Worm (Caenorhabditis elegans): ENCODE data around the gene zfp-2.

zfp-2 gene

DNA sequence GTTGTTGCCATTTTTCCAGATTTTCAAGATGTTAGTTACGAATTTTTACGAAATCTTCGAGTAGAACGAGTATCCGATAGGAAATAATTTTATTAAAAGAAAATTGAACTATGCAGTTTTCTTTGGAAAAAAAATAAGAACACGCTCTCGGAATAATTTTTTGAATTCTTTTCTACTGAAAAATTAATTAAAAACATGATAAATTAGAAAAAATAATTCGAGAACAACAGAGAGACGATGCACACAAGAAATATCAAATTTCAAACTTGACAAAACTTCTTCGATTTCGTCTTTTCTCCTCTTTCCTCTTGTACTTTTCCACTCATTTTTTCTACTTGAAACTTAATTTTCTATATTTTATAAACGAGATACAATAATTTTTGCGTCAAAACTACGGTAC is 2.5 kb downstream of the zfp-2 start, which contains the start of gene F35H8.4:
F35H8.4 (minus strand) TSS at position 101 of the 400 bp plus-strand sequence.
- TF ChIP-seq swsn-7 (tag; optimal IDR thresholded peaks at IDR 0.05) (no peak), efl-1 (optimal IDR thresholded peaks at IDR 0.05) (no peak), efl-1 (GFP tag; optimal IDR thresholded peaks at IDR 0.05 in 1 of 2) (peak in 1 of 2 experiments; percentile 55)

DNA sequence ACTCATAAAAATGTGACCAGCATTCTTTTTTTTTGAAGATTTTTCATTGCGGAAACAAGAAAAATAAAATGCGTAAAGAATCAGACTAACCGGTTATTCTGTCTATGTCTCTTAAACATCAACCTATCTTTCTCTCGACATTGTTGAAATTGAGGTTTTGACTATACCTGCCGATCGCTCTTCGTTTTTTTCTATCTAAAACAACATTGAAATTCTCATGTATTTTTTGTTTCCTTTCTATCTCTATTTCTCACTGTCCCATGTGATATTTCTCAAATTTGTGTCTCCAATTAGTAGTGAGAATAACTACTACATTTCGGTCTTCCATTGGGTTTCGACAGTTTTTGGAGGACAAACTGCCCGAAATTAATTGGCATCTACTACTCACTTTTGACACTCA is 3.4 kb downstream of the zfp-2 start:
- TF ChIP-seq hlh-17 (GFP tag; optimal IDR thresholded peaks at IDR 0.05; ENCODE audit: borderline replicate concordance) = no peak
- no peak for TF ChIP-seq isw-1 (GFP tag; IDR thresholded peaks at IDR 0.05)
- no peak for TF ChIP-seq lin-13 (GFP tag; optimal IDR thresholded peaks at IDR 0.05)
- no peak for TF ChIP-seq lin-39 (tag; optimal IDR thresholded peaks at IDR 0.05)
- TF ChIP-seq mep-1 (tag; optimal IDR thresholded peaks at IDR 0.05) = peak; percentile 47
- no peak for TF ChIP-seq unc-62 (GFP tag; optimal IDR thresholded peaks at IDR 0.05)
- TF ChIP-seq unc-98 (GFP tag; IDR thresholded peaks at IDR 0.05) = no peak
- TF ChIP-seq grh-1 (GFP tag; IDR thresholded peaks at IDR 0.05) = peak; percentile 73
- no peak for TF ChIP-seq efl-1 (optimal IDR thresholded peaks at IDR 0.05)
- peak in 1 of 2 experiments; percentile 56 for TF ChIP-seq efl-1 (GFP tag; optimal IDR thresholded peaks at IDR 0.05 in 1 of 2)
- no peak for TF ChIP-seq nhr-47 (tag; optimal IDR thresholded peaks at IDR 0.05)
- no peak for TF ChIP-seq C04F5.9 (tag; optimal IDR thresholded peaks at IDR 0.05)
- no peak for TF ChIP-seq aha-1 (tag; optimal IDR thresholded peaks at IDR 0.05)
- TF ChIP-seq tbx-2 (tag; optimal IDR thresholded peaks at IDR 0.05) = peak; percentile 12
- TF ChIP-seq swsn-7 (tag; optimal IDR thresholded peaks at IDR 0.05) = no peak
- TF ChIP-seq ces-1 (GFP tag; optimal IDR thresholded peaks at IDR 0.05) = no peak
- TF ChIP-seq nhr-20 (tag; optimal IDR thresholded peaks at IDR 0.05) = peak; percentile 69
- no peak for TF ChIP-seq nhr-237 (tag; optimal IDR thresholded peaks at IDR 0.05)
- TF ChIP-seq alr-1 (tag; optimal IDR thresholded peaks at IDR 0.05; ENCODE audit: borderline replicate concordance) = no peak
- TF ChIP-seq lsy-2 (tag; optimal IDR thresholded peaks at IDR 0.05) = peak; percentile 22 to 36
- peak in 1 of 2 experiments; percentile 36 for TF ChIP-seq lin-35 (GFP tag; optimal IDR thresholded peaks at IDR 0.05)
- no peak for TF ChIP-seq aly-2 (tag; optimal IDR thresholded peaks at IDR 0.05)
- TF ChIP-seq unc-30 (tag; optimal IDR thresholded peaks at IDR 0.05) = no peak
- TF ChIP-seq lir-3 (tag; optimal IDR thresholded peaks at IDR 0.05; ENCODE audit: poor library complexity) = no peak
- TF ChIP-seq elt-3 (tag; optimal IDR thresholded peaks at IDR 0.05) = peak in 2 of 6 experiments; percentile 9 to 34
- no peak for TF ChIP-seq pqm-1 (tag; optimal IDR thresholded peaks at IDR 0.05)
- no peak for TF ChIP-seq Y116A8C.19 (tag; optimal IDR thresholded peaks at IDR 0.05; ENCODE audit: borderline replicate concordance)
- no peak for TF ChIP-seq egl-27 (tag; optimal IDR thresholded peaks at IDR 0.05)
- TF ChIP-seq snu-23 (GFP tag; optimal IDR thresholded peaks at IDR 0.05) = peak; percentile 60
- TF ChIP-seq fkh-10 (GFP tag; optimal IDR thresholded peaks at IDR 0.05) = no peak
- TF ChIP-seq F16B12.6 (tag; optimal IDR thresholded peaks at IDR 0.05) = no peak
- no peak for TF ChIP-seq sptf-1 (tag; optimal IDR thresholded peaks at IDR 0.05)
- no peak for TF ChIP-seq C34B4.2 (tag; optimal IDR thresholded peaks at IDR 0.05)
- peak; percentile 47 for TF ChIP-seq nhr-71 (tag; optimal IDR thresholded peaks at IDR 0.05)
- TF ChIP-seq fkh-8 (tag; optimal IDR thresholded peaks at IDR 0.05) = no peak
- TF ChIP-seq nhr-84 (tag; optimal IDR thresholded peaks at IDR 0.05) = no peak
- TF ChIP-seq nhr-90 (tag; optimal IDR thresholded peaks at IDR 0.05; ENCODE audit: poor library complexity) = no peak
- peak; percentile 15 for TF ChIP-seq blmp-1 (tag; optimal IDR thresholded peaks at IDR 0.05)
- no peak for TF ChIP-seq unc-86 (tag; optimal IDR thresholded peaks at IDR 0.05)
- TF ChIP-seq lin-14 (GFP tag; optimal IDR thresholded peaks at IDR 0.05) = peak; percentile 72
- no peak for TF ChIP-seq nhr-28 (tag; optimal IDR thresholded peaks at IDR 0.05)
- peak; percentile 94 for TF ChIP-seq nhr-85 (tag)

DNA sequence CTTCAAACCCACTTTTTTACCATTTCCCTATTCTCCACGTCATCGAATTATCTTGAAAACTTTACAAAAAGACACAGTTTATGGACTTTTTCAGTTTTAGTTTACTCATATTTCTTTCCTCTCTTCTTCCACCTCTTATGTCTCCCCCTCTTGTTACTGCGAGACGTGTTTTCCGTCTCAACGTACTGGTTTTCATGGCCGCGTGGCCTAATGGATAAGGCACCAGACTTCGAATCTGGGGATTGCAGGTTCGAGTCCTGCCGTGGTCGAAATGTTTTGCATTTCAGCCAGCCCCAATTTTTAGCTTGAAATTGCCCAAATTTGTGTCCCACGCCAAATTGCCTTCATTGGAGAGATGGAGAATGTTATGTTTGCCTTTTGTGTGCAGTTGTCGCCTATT is 8.6 kb downstream of the zfp-2 start:
- TF ChIP-seq rnt-1 (tag; optimal IDR thresholded peaks at IDR 0.05) = peak; percentile 56
- peak; percentile 12 for TF ChIP-seq unc-130 (tag; optimal IDR thresholded peaks at IDR 0.05)
- TF ChIP-seq nhr-47 (tag; optimal IDR thresholded peaks at IDR 0.05) = peak; percentile 49
- peak; percentile 21 to 28 for TF ChIP-seq efl-1 (optimal IDR thresholded peaks at IDR 0.05)
- TF ChIP-seq efl-1 (GFP tag; optimal IDR thresholded peaks at IDR 0.05 in 1 of 2) = peak; percentile 4 to 95
- peak in 1 of 2 experiments; percentile 13 for TF ChIP-seq mdl-1 (tag; optimal IDR thresholded peaks at IDR 0.05)
- peak; percentile 23 for TF ChIP-seq dsc-1 (tag; optimal IDR thresholded peaks at IDR 0.05)
- peak in 1 of 3 experiments; percentile 12 for TF ChIP-seq ceh-82 (tag; optimal IDR thresholded peaks at IDR 0.05)
- TF ChIP-seq snu-23 (GFP tag; optimal IDR thresholded peaks at IDR 0.05) = peak; percentile 53
- TF ChIP-seq dpl-1 (GFP tag; optimal IDR thresholded peaks at IDR 0.05) = peak in 2 of 3 experiments; percentile 6 to 27
- TF ChIP-seq swsn-7 (tag; optimal IDR thresholded peaks at IDR 0.05) = peak; percentile 26
- peak; percentile 55 for TF ChIP-seq nhr-71 (tag; optimal IDR thresholded peaks at IDR 0.05)
- TF ChIP-seq nhr-237 (tag; optimal IDR thresholded peaks at IDR 0.05) = no peak
- peak; percentile 50 for TF ChIP-seq lin-14 (GFP tag; optimal IDR thresholded peaks at IDR 0.05)
- peak; percentile 7 for TF ChIP-seq lin-13 (GFP tag; optimal IDR thresholded peaks at IDR 0.05)
- no peak for TF ChIP-seq pqm-1 (tag; optimal IDR thresholded peaks at IDR 0.05)
- no peak for TF ChIP-seq zip-4 (GFP tag; optimal IDR thresholded peaks at IDR 0.05)
- peak; percentile 6 to 53 for TF ChIP-seq lsy-2 (tag; optimal IDR thresholded peaks at IDR 0.05)
- peak; percentile 86 for TF ChIP-seq nhr-85 (tag)

Data from whole organism, L1 larva.